Fruit fly (Drosophila melanogaster) Kc167 (cell line): ENCODE measurements around the gene Acn.

ENCODE experiments used
- Myc ChIP-seq: fragments of >200 bp; optimal IDR thresholded peaks from 2 replicates; lab custom pipeline; 2017; ENCODE audit warnings: missing external identifiers
- Sin3A ChIP-seq: fragments of >200 bp; optimal IDR thresholded peaks from 2 replicates; lab custom pipeline; 2018; ENCODE audit warnings: missing external identifiers
- h ChIP-seq: fragments of >200 bp; optimal IDR thresholded peaks from 3 replicates; lab custom pipeline; 2018; ENCODE audit warnings: missing external identifiers
- insv ChIP-seq: fragments of >200 bp; optimal IDR thresholded peaks from 3 replicates; lab custom pipeline; 2018; ENCODE audit warnings: missing external identifiers
- psq ChIP-seq: fragments of >200 bp; optimal IDR thresholded peaks from 2 replicates; lab custom pipeline; 2017; ENCODE audit warnings: missing external identifiers
- ttk ChIP-seq: sonication (Bioruptor generic); optimal IDR thresholded peaks from 2 replicates; lab custom pipeline; 2017; ENCODE audit warnings: missing external identifiers

dm6 chr2L:19015628-19016027 lies 29.5 kb upstream of the Acn start:
- TF ChIP-seq h (lab: Kevin White, UChicago) (no peak), psq (lab: Kevin White, UChicago) (no peak), Sin3A (lab: Kevin White, UChicago) (no peak), insv (lab: Kevin White, UChicago) (no peak), Myc (no peak), ttk (lab: Kevin White, UChicago) (no peak)
